Worm (Caenorhabditis elegans): Measurements from ENCODE around the gene str-3.

- no peak for TF ChIP-seq dao-5 (tag; optimal IDR thresholded peaks at IDR 0.05)
- TF ChIP-seq him-1 (tag; optimal IDR thresholded peaks at IDR 0.05): no peak
Observed at ce11 chrIV:11053652-11054317, 46.4 kb downstream of the str-3 start, which contains the start of the genes F36H1.12 and lin-3.
